Fruit fly (Drosophila melanogaster) whole organism, embryonic: Measurements from ENCODE around the gene salm.

ENCODE experiments used
- Abd-B ChIP-seq: fragments of 200-800 bp; sonication (Bioruptor generic); optimal IDR thresholded peaks from 2 replicates; lab custom pipeline; 2018; ENCODE audit warnings: missing biosample characterization, mild to moderate bottlenecking, missing genetic modification characterization, moderate library complexity
- Atf6 ChIP-seq: fragments of 200-800 bp; sonication (Bioruptor generic); IDR thresholded peaks from 2 replicates; pipeline ENCODE4 v1.3.6; 2022; ENCODE audit warnings: missing biosample characterization, missing genetic modification characterization
- Bgb ChIP-seq: fragments of 200-800 bp; sonication (Bioruptor generic); IDR thresholded peaks from 2 replicates; pipeline ENCODE4 v1.3.6; 2022; ENCODE audit warnings: missing biosample characterization, missing genetic modification characterization; ENCODE audit not compliant: partially characterized antibody
- CG10543 ChIP-seq: fragments of 200-800 bp; sonication (Bioruptor generic); optimal IDR thresholded peaks from 3 replicates; lab custom pipeline; 2017; ENCODE audit warnings: missing biosample characterization, mild to moderate bottlenecking, missing genetic modification characterization, moderate library complexity
- CG10565 ChIP-seq: fragments of 200-800 bp; sonication (Bioruptor generic); optimal IDR thresholded peaks from 3 replicates; lab custom pipeline; 2016; ENCODE audit warnings: missing biosample characterization, mild to moderate bottlenecking, missing genetic modification characterization
- CG12071 ChIP-seq: fragments of 200-800 bp; sonication (Bioruptor generic); optimal IDR thresholded peaks from 3 replicates; lab custom pipeline; 2018; ENCODE audit warnings: missing biosample characterization, mild to moderate bottlenecking, missing genetic modification characterization
- CG12219 ChIP-seq: fragments of 200-800 bp; sonication (Bioruptor generic); optimal IDR thresholded peaks from 3 replicates; lab custom pipeline; 2018; ENCODE audit warnings: missing biosample characterization, mild to moderate bottlenecking, missing genetic modification characterization
- CG14710 ChIP-seq: fragments of 200-800 bp; sonication (Bioruptor generic); optimal IDR thresholded peaks from 3 replicates; lab custom pipeline; 2019; ENCODE audit warnings: missing biosample characterization, mild to moderate bottlenecking, missing genetic modification characterization, moderate library complexity
- CG15601 ChIP-seq: fragments of 200-800 bp; sonication (Bioruptor generic); optimal IDR thresholded peaks from 3 replicates; lab custom pipeline; 2019; ENCODE audit warnings: missing biosample characterization, mild to moderate bottlenecking, missing genetic modification characterization, moderate library complexity
- CG16779 ChIP-seq: fragments of 200-800 bp; sonication (Bioruptor generic); IDR thresholded peaks from 2 replicates; pipeline ENCODE4 v1.3.6; 2022; ENCODE audit warnings: missing biosample characterization, missing genetic modification characterization
- CG17361 ChIP-seq: fragments of 200-800 bp; sonication (Bioruptor generic); IDR thresholded peaks from 3 replicates; pipeline ENCODE4 v1.3.6; 2022; ENCODE audit warnings: missing biosample characterization, missing genetic modification characterization
- CG17802 ChIP-seq: fragments of 200-800 bp; sonication (Bioruptor generic); optimal IDR thresholded peaks from 2 replicates; lab custom pipeline; 2018; ENCODE audit warnings: missing biosample characterization, mild to moderate bottlenecking, missing genetic modification characterization, moderate library complexity
- CG18011 ChIP-seq: fragments of 200-800 bp; sonication (Bioruptor generic); optimal IDR thresholded peaks from 2 replicates; lab custom pipeline; 2017; ENCODE audit warnings: missing biosample characterization, missing genetic modification characterization, mild to moderate bottlenecking, moderate library complexity, missing genotype
- CG3065 ChIP-seq: fragments of 200-800 bp; sonication (Bioruptor generic); optimal IDR thresholded peaks from 2 replicates; lab custom pipeline; 2016; ENCODE audit warnings: missing biosample characterization, missing genetic modification characterization
- CG32532 ChIP-seq: fragments of 200-800 bp; sonication (Bioruptor generic); IDR thresholded peaks from 2 replicates; pipeline ENCODE4 v1.3.6; 2022; ENCODE audit warnings: missing biosample characterization, missing genetic modification characterization
- CG34224 ChIP-seq: fragments of 200-800 bp; sonication (Bioruptor generic); IDR thresholded peaks from 3 replicates; pipeline ENCODE4 v1.3.6; 2022; ENCODE audit warnings: missing biosample characterization, missing genetic modification characterization; ENCODE audit not compliant: partially characterized antibody
- CG4360 ChIP-seq: fragments of 200-800 bp; sonication (Bioruptor generic); IDR thresholded peaks from 2 replicates; pipeline ENCODE4 v1.3.6; 2022; ENCODE audit warnings: missing biosample characterization, missing genetic modification characterization
- CG4707 ChIP-seq: fragments of 200-800 bp; sonication (Bioruptor generic); optimal IDR thresholded peaks from 2 replicates; lab custom pipeline; 2018; ENCODE audit warnings: missing biosample characterization, mild to moderate bottlenecking, missing genetic modification characterization, moderate library complexity
- CG6654 ChIP-seq: fragments of 200-800 bp; sonication (Bioruptor generic); optimal IDR thresholded peaks from 2 replicates; lab custom pipeline; 2017; ENCODE audit warnings: missing biosample characterization, mild to moderate bottlenecking, missing genetic modification characterization
- CoRest ChIP-seq: fragments of 200-800 bp; sonication (Bioruptor generic); optimal IDR thresholded peaks from 3 replicates; lab custom pipeline; 2018; ENCODE audit warnings: missing biosample characterization, mild to moderate bottlenecking, missing genetic modification characterization, moderate library complexity
- D ChIP-seq, 2 experiments: fragments of 200-800 bp in 1 of 2; fragments of >200 bp in 1 of 2; sonication (Bioruptor generic) in 1 of 2; optimal IDR thresholded peaks; 2 replicates in 1 of 2; 3 replicates in 1 of 2; lab custom pipeline; 2017; ENCODE audit warnings: mild to moderate bottlenecking in 1 of 2, missing biosample characterization in 1 of 2, missing genetic modification characterization in 1 of 2, missing genetic modification reagents in 1 of 2
- Deaf1 ChIP-seq: fragments of 200-800 bp; optimal IDR thresholded peaks from 3 replicates; lab custom pipeline; 2019; ENCODE audit warnings: missing biosample characterization, mild to moderate bottlenecking, missing genetic modification characterization, moderate library complexity
- Dfd ChIP-seq, 2 experiments: fragments of >200 bp; optimal IDR thresholded peaks; 2 replicates each; lab custom pipeline; 2017; ENCODE audit warnings: missing biosample characterization in 2 of 2, missing genetic modification characterization in 2 of 2
- Dip3 ChIP-seq: fragments of 200-800 bp; sonication (Bioruptor generic); optimal IDR thresholded peaks from 3 replicates; lab custom pipeline; 2016; ENCODE audit warnings: missing biosample characterization, missing genetic modification characterization
- Doc3 ChIP-seq: fragments of 200-800 bp; sonication (Bioruptor generic); IDR thresholded peaks from 3 replicates; pipeline ENCODE4 v1.3.6; 2022; ENCODE audit warnings: missing biosample characterization, missing genetic modification characterization; ENCODE audit not compliant: partially characterized antibody
- ERR ChIP-seq: fragments of 200-800 bp; sonication (Bioruptor generic); optimal IDR thresholded peaks from 2 replicates; lab custom pipeline; 2016; ENCODE audit warnings: missing biosample characterization, missing genetic modification characterization
- HmgZ ChIP-seq: fragments of 200-800 bp; sonication (Bioruptor generic); optimal IDR thresholded peaks from 2 replicates; lab custom pipeline; 2018; ENCODE audit warnings: missing biosample characterization, mild to moderate bottlenecking, missing genetic modification characterization
- Hr3 ChIP-seq: fragments of 200-800 bp; sonication (Bioruptor generic); optimal IDR thresholded peaks from 3 replicates; lab custom pipeline; 2016; ENCODE audit warnings: missing biosample characterization, missing genetic modification characterization
- Nf-YC ChIP-seq: fragments of 200-800 bp; optimal IDR thresholded peaks from 3 replicates; lab custom pipeline; 2019; ENCODE audit warnings: missing biosample characterization, mild to moderate bottlenecking, missing genetic modification characterization, moderate library complexity
- ap ChIP-seq: fragments of 200-800 bp; sonication (Bioruptor generic); IDR thresholded peaks from 2 replicates; pipeline ENCODE4 v1.3.6; 2022; ENCODE audit warnings: missing biosample characterization, missing genetic modification characterization
- cad ChIP-seq: fragments of >200 bp; optimal IDR thresholded peaks from 2 replicates; lab custom pipeline; 2017; ENCODE audit warnings: missing biosample characterization, missing genetic modification characterization
- chinmo ChIP-seq: fragments of 200-800 bp; sonication (Bioruptor generic); IDR thresholded peaks from 4 replicates; pipeline ENCODE4 v1.3.6; 2022; ENCODE audit warnings: missing biosample characterization, missing genetic modification characterization; ENCODE audit not compliant: partially characterized antibody
- danr ChIP-seq: fragments of 200-800 bp; sonication (Bioruptor generic); IDR thresholded peaks from 2 replicates; pipeline ENCODE4 v1.3.6; 2022; ENCODE audit warnings: missing biosample characterization, missing genetic modification characterization
- eyg ChIP-seq: fragments of 200-800 bp; sonication (Bioruptor generic); optimal IDR thresholded peaks from 3 replicates; lab custom pipeline; 2016; ENCODE audit warnings: missing biosample characterization, missing genetic modification characterization
- hkb ChIP-seq, 2 experiments: fragments of 200-800 bp in 1 of 2; fragments of >200 bp in 1 of 2; sonication (Bioruptor generic) in 1 of 2; IDR thresholded peaks in 1 of 2; optimal IDR thresholded peaks in 1 of 2; 2 replicates each; pipeline versions ENCODE4 v1.3.6 to Lab custom; 2017 to 2022; ENCODE audit warnings: missing biosample characterization in 1 of 2, missing genetic modification characterization in 1 of 2
- jumu ChIP-seq: fragments of 200-800 bp; sonication (Bioruptor generic); optimal IDR thresholded peaks from 3 replicates; lab custom pipeline; 2016; ENCODE audit warnings: missing biosample characterization, missing genetic modification characterization
- kah ChIP-seq: fragments of 200-800 bp; sonication (Bioruptor generic); optimal IDR thresholded peaks from 2 replicates; lab custom pipeline; 2018; ENCODE audit warnings: missing biosample characterization, mild to moderate bottlenecking, missing genetic modification characterization
- ken ChIP-seq: fragments of 200-800 bp; sonication (Bioruptor generic); IDR thresholded peaks from 3 replicates; pipeline ENCODE4 v1.3.6; 2022; ENCODE audit warnings: missing biosample characterization, missing genetic modification characterization
- klu ChIP-seq: fragments of 200-800 bp; sonication (Bioruptor generic); IDR thresholded peaks from 2 replicates; pipeline ENCODE4 v1.3.6; 2022; ENCODE audit warnings: missing biosample characterization, missing genetic modification characterization
- nerfin-1 ChIP-seq: fragments of 200-800 bp; sonication (Bioruptor generic); optimal IDR thresholded peaks from 3 replicates; lab custom pipeline; 2019; ENCODE audit warnings: missing biosample characterization, mild to moderate bottlenecking, missing genetic modification characterization, moderate library complexity
- schlank ChIP-seq: fragments of 200-800 bp; sonication (Bioruptor generic); optimal IDR thresholded peaks from 2 replicates; lab custom pipeline; 2018; ENCODE audit warnings: missing biosample characterization, mild to moderate bottlenecking, missing genetic modification characterization
- sens ChIP-seq: fragments of 200-800 bp; sonication (Bioruptor generic); peaks from one replicate; lab custom pipeline; 2016; ENCODE audit warnings: missing biosample characterization, missing genetic modification characterization
- sima ChIP-seq: fragments of 200-800 bp; sonication (Bioruptor generic); optimal IDR thresholded peaks from 2 replicates; lab custom pipeline; 2016; ENCODE audit warnings: missing biosample characterization, missing genetic modification characterization
- sr ChIP-seq: fragments of 200-800 bp; sonication (Bioruptor generic); IDR thresholded peaks from 3 replicates; pipeline ENCODE4 v1.3.6; 2022; ENCODE audit warnings: missing biosample characterization, missing genetic modification characterization
- twi ChIP-seq: fragments of 200-800 bp; optimal IDR thresholded peaks from 2 replicates; lab custom pipeline; 2019; ENCODE audit warnings: missing biosample characterization, mild to moderate bottlenecking, missing genetic modification characterization, moderate library complexity
- yki ChIP-seq: fragments of >200 bp; optimal IDR thresholded peaks from 3 replicates; lab custom pipeline; 2018
- zf30C ChIP-seq: fragments of 200-800 bp; sonication (Bioruptor generic); optimal IDR thresholded peaks from 3 replicates; lab custom pipeline; 2018; ENCODE audit warnings: missing biosample characterization, mild to moderate bottlenecking, missing genetic modification characterization

salm gene

DNA sequence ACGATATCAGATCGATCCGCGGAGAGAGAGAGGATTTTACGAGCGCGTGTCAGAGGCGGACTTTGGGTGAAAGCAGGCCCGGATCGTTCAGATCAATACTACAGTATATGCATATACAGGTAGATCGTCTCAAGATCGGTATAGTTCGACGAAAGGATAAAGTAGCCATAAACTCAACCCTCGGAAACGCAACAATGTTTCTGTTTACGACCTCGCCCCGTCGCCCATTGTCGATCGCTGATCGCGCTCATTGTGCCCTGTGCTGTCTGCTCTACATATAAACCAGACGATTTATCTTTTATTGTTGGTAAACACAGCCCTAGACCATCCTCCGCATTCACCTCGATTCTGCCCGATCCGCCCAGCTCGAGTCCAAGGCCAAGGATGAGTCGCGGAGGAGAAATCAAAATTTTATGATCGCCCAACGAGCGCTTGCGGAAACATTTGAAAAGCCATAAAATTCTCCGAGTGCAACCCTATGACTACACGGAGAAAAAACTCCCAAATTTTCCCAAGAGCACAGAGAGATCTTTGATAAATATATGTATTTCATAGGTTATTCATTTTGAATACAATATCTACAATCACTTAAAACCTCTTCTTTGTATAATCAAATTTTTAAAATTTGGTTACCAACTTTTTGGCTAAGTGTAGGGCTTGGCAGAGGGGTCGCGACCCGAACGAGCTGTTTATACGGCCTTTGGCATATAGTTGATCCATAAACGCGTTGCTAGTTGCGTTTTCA is 7.4 kb upstream of the salm start (continued):
- TF ChIP-seq CG18011 (GFP tag; lab: Kevin White, UChicago) (no peak), CG6654 (GFP tag; lab: Kevin White, UChicago) (no peak), zf30C (GFP tag; lab: Kevin White, UChicago) (peak; percentile 87), ken (GFP tag; lab: Robert Waterston, UW) (0 out of 3 replicates have a peak, but pooled peaks have one; percentile 14), Hr3 (GFP tag; lab: Kevin White, UChicago) (peak; percentile 38), sima (no peak), CG3065 (peak; percentile 15), ap (GFP tag; lab: Robert Waterston, UW) (0 out of 2 replicates have a peak, but pooled peaks have one; percentile 13), Deaf1 (tag; lab: Kevin White, UChicago) (no peak), CG32532 (GFP tag; lab: Robert Waterston, UW) (no peak), D (optimal IDR thresholded peaks at IDR 0.05; lab: Kevin White, UChicago) (peak; percentile 96), D (GFP tag; optimal IDR thresholded peaks at IDR 0.05; lab: Kevin White, UChicago) (peak; percentile 65), Doc3 (GFP tag; lab: Robert Waterston, UW) (no peak), CG17802 (tag; lab: Kevin White, UChicago) (no peak), ERR (GFP tag; lab: Kevin White, UChicago) (no peak), CG12071 (GFP tag; lab: Kevin White, UChicago) (no peak), eyg (GFP tag; lab: Kevin White, UChicago) (no peak), Bgb (GFP tag; lab: Robert Waterston, UW) (no peak), CG16779 (no peak), CG12219 (GFP tag; lab: Kevin White, UChicago) (no peak), CG15601 (tag; lab: Kevin White, UChicago) (peak; percentile 56), schlank (no peak), CG10565 (GFP tag; lab: Kevin White, UChicago) (no peak), CG4707 (no peak)

DNA sequence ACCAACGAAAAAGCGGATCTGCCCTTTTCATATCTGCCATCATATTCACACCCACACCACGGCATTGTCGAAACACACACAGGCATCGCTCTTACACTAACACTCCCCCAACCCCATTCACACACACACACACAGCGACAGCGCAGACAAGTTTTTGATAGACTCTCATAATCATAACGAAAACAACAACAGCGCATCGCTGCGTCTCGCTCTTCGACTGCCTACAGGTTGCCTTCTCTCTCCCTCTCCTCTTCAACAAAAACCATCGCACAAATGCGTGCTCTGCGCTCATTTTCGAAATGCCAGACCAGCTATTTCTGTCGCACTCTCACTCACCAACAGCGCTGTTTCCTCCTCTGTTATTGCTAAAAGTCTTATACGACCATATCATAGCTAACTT is 2.2 kb upstream of the salm start:
- TF ChIP-seq cad: peak; percentile 5
- TF ChIP-seq sr (GFP tag; lab: Robert Waterston, UW): peak; percentile 67; the same call in 2 of the 3 replicates
- TF ChIP-seq Nf-YC (tag; lab: Kevin White, UChicago): peak; percentile 98
- TF ChIP-seq yki: peak; percentile 42
- TF ChIP-seq CG15601 (tag; lab: Kevin White, UChicago): no peak
- peak; percentile 82 for TF ChIP-seq D (optimal IDR thresholded peaks at IDR 0.05; lab: Kevin White, UChicago)
- TF ChIP-seq D (GFP tag; optimal IDR thresholded peaks at IDR 0.05; lab: Kevin White, UChicago): peak; percentile 35
- TF ChIP-seq jumu (GFP tag; lab: Kevin White, UChicago): no peak
- peak; percentile 72 for TF ChIP-seq CoRest (tag; lab: Kevin White, UChicago)
- TF ChIP-seq zf30C (GFP tag; lab: Kevin White, UChicago): peak; percentile 13
- peak; percentile 22 for TF ChIP-seq nerfin-1 (tag; lab: Kevin White, UChicago)
- peak; percentile 5 for TF ChIP-seq twi
- TF ChIP-seq klu (GFP tag; lab: Robert Waterston, UW): no peak
- TF ChIP-seq CG10543: peak; percentile 44
- TF ChIP-seq HmgZ: peak; percentile 46
- TF ChIP-seq CG34224: no peak
- peak in 1 of 2 experiments; percentile 1 for TF ChIP-seq Dfd (GFP tag; optimal IDR thresholded peaks at IDR 0.05; lab: Kevin White, UChicago)
- peak; percentile 47 for TF ChIP-seq Abd-B
- no peak for TF ChIP-seq Atf6 (GFP tag; lab: Robert Waterston, UW)
- peak; percentile 81; the same call in 3 of the 4 replicates for TF ChIP-seq chinmo (GFP tag; lab: Robert Waterston, UW)
- TF ChIP-seq Dip3 (GFP tag; lab: Kevin White, UChicago): no peak
- TF ChIP-seq CG17361 (GFP tag; lab: Robert Waterston, UW): no peak
- peak; percentile 56 for TF ChIP-seq sens
- peak; percentile 99 for TF ChIP-seq CG4360 (GFP tag; lab: Robert Waterston, UW)
- TF ChIP-seq danr (GFP tag; lab: Robert Waterston, UW): no peak
- TF ChIP-seq hkb (optimal IDR thresholded peaks at IDR 0.05; lab: Kevin White, UChicago): no peak
- no peak; the same call in 1 of the 2 replicates for TF ChIP-seq hkb (GFP tag; IDR thresholded peaks at IDR 0.05; lab: Robert Waterston, UW)
- no peak for TF ChIP-seq CG14710
- peak; percentile 71 for TF ChIP-seq kah (GFP tag; lab: Kevin White, UChicago)
